Fruit fly (Drosophila melanogaster) whole organism, embryonic: ENCODE data around the gene CG8173.
A peak's percentile ranks its signal among the peaks of the same experiment; 100 is the strongest.

ENCODE experiments used
- ATbp ChIP-seq: fragments of 200-800 bp; sonication (Bioruptor generic); optimal IDR thresholded peaks from 2 replicates; lab custom pipeline; 2017; ENCODE audit warnings: missing biosample characterization, mild to moderate bottlenecking, missing genetic modification characterization, missing genetic modification reagents
- CG10267 ChIP-seq: fragments of 200-800 bp; sonication (Bioruptor generic); optimal IDR thresholded peaks from 2 replicates; lab custom pipeline; 2018; ENCODE audit warnings: missing biosample characterization, mild to moderate bottlenecking, missing genetic modification characterization, moderate library complexity
- CG11696 ChIP-seq: fragments of 200-800 bp; sonication (Bioruptor generic); IDR thresholded peaks from 2 replicates; pipeline ENCODE4 v1.3.6; 2022; ENCODE audit warnings: missing biosample characterization, missing genetic modification characterization
- CG11723 ChIP-seq: fragments of 200-800 bp; sonication (Bioruptor generic); optimal IDR thresholded peaks from 2 replicates; lab custom pipeline; 2017; ENCODE audit warnings: missing biosample characterization, mild to moderate bottlenecking, missing genetic modification characterization
- CG1233 ChIP-seq: fragments of 200-800 bp; sonication (Bioruptor generic); optimal IDR thresholded peaks from 4 replicates; lab custom pipeline; 2018; ENCODE audit warnings: missing biosample characterization, mild to moderate bottlenecking, missing genetic modification characterization
- CG12391 ChIP-seq: fragments of 200-800 bp; sonication (Bioruptor generic); optimal IDR thresholded peaks from 3 replicates; lab custom pipeline; 2018; ENCODE audit warnings: missing biosample characterization, mild to moderate bottlenecking, missing genetic modification characterization, moderate library complexity
- CG12942 ChIP-seq: fragments of 200-800 bp; sonication (Bioruptor generic); optimal IDR thresholded peaks from 3 replicates; lab custom pipeline; 2016; ENCODE audit warnings: missing biosample characterization, missing genetic modification characterization
- CG13296 ChIP-seq: fragments of 200-800 bp; sonication (Bioruptor generic); optimal IDR thresholded peaks from 3 replicates; lab custom pipeline; 2018; ENCODE audit warnings: missing biosample characterization, mild to moderate bottlenecking, missing genetic modification characterization
- CG14050 ChIP-seq: fragments of 200-800 bp; sonication (Bioruptor generic); IDR thresholded peaks from 3 replicates; pipeline ENCODE4 v1.3.6; 2022; ENCODE audit warnings: missing biosample characterization, missing genetic modification characterization
- CG14441 ChIP-seq: fragments of 200-800 bp; sonication (Bioruptor generic); IDR thresholded peaks from 2 replicates; pipeline ENCODE4 v1.3.6; 2022; ENCODE audit warnings: missing biosample characterization, missing genetic modification characterization
- CG15479 ChIP-seq: fragments of 200-800 bp; sonication (Bioruptor generic); optimal IDR thresholded peaks from 3 replicates; lab custom pipeline; 2019; ENCODE audit warnings: missing biosample characterization, mild to moderate bottlenecking, missing genetic modification characterization, moderate library complexity
- CG15601 ChIP-seq: fragments of 200-800 bp; sonication (Bioruptor generic); optimal IDR thresholded peaks from 3 replicates; lab custom pipeline; 2019; ENCODE audit warnings: missing biosample characterization, mild to moderate bottlenecking, missing genetic modification characterization, moderate library complexity
- CG15696 ChIP-seq: fragments of 200-800 bp; sonication (Bioruptor generic); optimal IDR thresholded peaks from 2 replicates; lab custom pipeline; 2019; ENCODE audit warnings: missing biosample characterization, mild to moderate bottlenecking, missing genetic modification characterization, moderate library complexity
- CG2120 ChIP-seq: fragments of 200-800 bp; sonication (Bioruptor generic); optimal IDR thresholded peaks from 3 replicates; lab custom pipeline; 2016; ENCODE audit warnings: missing biosample characterization, missing genetic modification characterization
- CG2129 ChIP-seq: fragments of 200-800 bp; sonication (Bioruptor generic); IDR thresholded peaks from 2 replicates; pipeline ENCODE4 v1.3.6; 2022; ENCODE audit warnings: missing biosample characterization, missing genetic modification characterization; ENCODE audit not compliant: partially characterized antibody
- CG32767 ChIP-seq: fragments of 200-800 bp; sonication (Bioruptor generic); IDR thresholded peaks from 2 replicates; pipeline ENCODE4 v1.3.6; 2022; ENCODE audit warnings: missing biosample characterization, missing genetic modification characterization
- CG32772 ChIP-seq: fragments of 200-800 bp; sonication (Bioruptor generic); IDR thresholded peaks from 2 replicates; pipeline ENCODE4 v1.3.6; 2022; ENCODE audit warnings: missing biosample characterization, missing genetic modification characterization
- CG4854 ChIP-seq: fragments of 200-800 bp; sonication (Bioruptor generic); optimal IDR thresholded peaks from 2 replicates; lab custom pipeline; 2016; ENCODE audit warnings: missing biosample characterization, missing genetic modification characterization, inconsistent platforms
- CG5245 ChIP-seq: fragments of 200-800 bp; sonication (Bioruptor generic); optimal IDR thresholded peaks from 3 replicates; lab custom pipeline; 2016; ENCODE audit warnings: missing biosample characterization, missing genetic modification characterization
- CG5953 ChIP-seq: fragments of 200-800 bp; sonication (Bioruptor generic); IDR thresholded peaks from 2 replicates; pipeline ENCODE4 v1.3.6; 2022; ENCODE audit warnings: missing biosample characterization, missing genetic modification characterization
- CG6272 ChIP-seq: fragments of 200-800 bp; sonication (Bioruptor generic); IDR thresholded peaks from 2 replicates; pipeline ENCODE4 v1.3.6; 2022; ENCODE audit warnings: missing biosample characterization, missing genetic modification characterization
- CG7745 ChIP-seq: fragments of 200-800 bp; sonication (Bioruptor generic); optimal IDR thresholded peaks from 2 replicates; lab custom pipeline; 2018; ENCODE audit warnings: missing biosample characterization, mild to moderate bottlenecking, missing genetic modification characterization, moderate library complexity
- CG9727 ChIP-seq: fragments of 200-800 bp; sonication (Bioruptor generic); optimal IDR thresholded peaks from 3 replicates; lab custom pipeline; 2017; ENCODE audit warnings: missing biosample characterization, mild to moderate bottlenecking, missing genetic modification characterization
- CG9817 ChIP-seq: fragments of 200-800 bp; sonication (Bioruptor generic); optimal IDR thresholded peaks from 2 replicates; lab custom pipeline; 2018; ENCODE audit warnings: missing biosample characterization, mild to moderate bottlenecking, missing genetic modification characterization, moderate library complexity
- CG9876 ChIP-seq: fragments of 200-800 bp; sonication (Bioruptor generic); optimal IDR thresholded peaks from 2 replicates; lab custom pipeline; 2016; ENCODE audit warnings: missing biosample characterization, missing genetic modification characterization
- CHES-1-like ChIP-seq: fragments of 200-800 bp; sonication (Bioruptor generic); optimal IDR thresholded peaks from 2 replicates; lab custom pipeline; 2016; ENCODE audit warnings: missing biosample characterization, missing genetic modification characterization
- Dfd ChIP-seq, 2 experiments: fragments of >200 bp; optimal IDR thresholded peaks; 2 replicates each; lab custom pipeline; 2017; ENCODE audit warnings: missing biosample characterization in 2 of 2, missing genetic modification characterization in 2 of 2
- Elba2 ChIP-seq: fragments of 200-800 bp; sonication (Bioruptor generic); optimal IDR thresholded peaks from 3 replicates; lab custom pipeline; 2016; ENCODE audit warnings: missing biosample characterization, missing genetic modification characterization
- H15 ChIP-seq: fragments of 200-800 bp; sonication (Bioruptor generic); IDR thresholded peaks from 3 replicates; pipeline ENCODE4 v1.3.6; 2022; ENCODE audit warnings: missing biosample characterization, missing genetic modification characterization
- Hr51 ChIP-seq, 2 experiments: fragments of 200-800 bp; sonication (Bioruptor generic); optimal IDR thresholded peaks; 2 replicates in 1 of 2; 3 replicates in 1 of 2; lab custom pipeline; 2016 to 2018; ENCODE audit warnings: missing biosample characterization in 2 of 2, missing genetic modification characterization in 2 of 2, mild to moderate bottlenecking in 1 of 2, moderate library complexity in 1 of 2
- Hsf ChIP-seq: fragments of 200-800 bp; sonication (Bioruptor generic); optimal IDR thresholded peaks from 3 replicates; lab custom pipeline; 2016; ENCODE audit warnings: missing biosample characterization, missing genetic modification characterization
- Max ChIP-seq: fragments of 200-800 bp; sonication (Bioruptor generic); optimal IDR thresholded peaks from 2 replicates; lab custom pipeline; 2016; ENCODE audit warnings: missing biosample characterization, mild to moderate bottlenecking, missing genetic modification characterization
- Meics ChIP-seq: fragments of 200-800 bp; sonication (Bioruptor generic); optimal IDR thresholded peaks from 2 replicates; lab custom pipeline; 2017; ENCODE audit warnings: missing biosample characterization, mild to moderate bottlenecking, missing genetic modification characterization
- Oaz ChIP-seq: fragments of 200-800 bp; sonication (Bioruptor generic); IDR thresholded peaks from 2 replicates; pipeline ENCODE4 v1.3.6; 2022; ENCODE audit warnings: missing biosample characterization, missing genetic modification characterization
- Spps ChIP-seq: fragments of 200-800 bp; sonication (Bioruptor generic); optimal IDR thresholded peaks from 2 replicates; lab custom pipeline; 2018; ENCODE audit warnings: missing biosample characterization, mild to moderate bottlenecking, missing genetic modification characterization
- al ChIP-seq: fragments of 200-800 bp; sonication (Bioruptor generic); IDR thresholded peaks from 2 replicates; pipeline ENCODE4 v1.3.6; 2022; ENCODE audit warnings: missing biosample characterization, missing genetic modification characterization
- aop ChIP-seq: fragments of 200-800 bp; sonication (Bioruptor generic); IDR thresholded peaks from 2 replicates; pipeline ENCODE4 v1.3.6; 2022; ENCODE audit warnings: missing biosample characterization, missing genetic modification characterization
- chinmo ChIP-seq: fragments of 200-800 bp; sonication (Bioruptor generic); IDR thresholded peaks from 4 replicates; pipeline ENCODE4 v1.3.6; 2022; ENCODE audit warnings: missing biosample characterization, missing genetic modification characterization; ENCODE audit not compliant: partially characterized antibody
- danr ChIP-seq: fragments of 200-800 bp; sonication (Bioruptor generic); IDR thresholded peaks from 2 replicates; pipeline ENCODE4 v1.3.6; 2022; ENCODE audit warnings: missing biosample characterization, missing genetic modification characterization
- ewg ChIP-seq: fragments of 200-800 bp; sonication (Bioruptor generic); optimal IDR thresholded peaks from 3 replicates; lab custom pipeline; 2017; ENCODE audit warnings: mild to moderate bottlenecking, missing biosample characterization, missing genetic modification reagents, missing genetic modification characterization
- gem ChIP-seq: fragments of 200-800 bp; sonication (Bioruptor generic); optimal IDR thresholded peaks from 2 replicates; lab custom pipeline; 2019; ENCODE audit warnings: missing biosample characterization, mild to moderate bottlenecking, missing genetic modification characterization, moderate library complexity
- hbn ChIP-seq: fragments of 200-800 bp; sonication (Bioruptor generic); IDR thresholded peaks from 2 replicates; pipeline ENCODE4 v1.3.6; 2022; ENCODE audit warnings: missing biosample characterization, missing genetic modification characterization; ENCODE audit not compliant: partially characterized antibody
- inv ChIP-seq: fragments of 200-800 bp; sonication (Bioruptor generic); IDR thresholded peaks from 2 replicates; pipeline ENCODE4 v1.3.6; 2022; ENCODE audit warnings: missing biosample characterization, missing genetic modification characterization; ENCODE audit not compliant: partially characterized antibody
- jumu ChIP-seq: fragments of 200-800 bp; sonication (Bioruptor generic); optimal IDR thresholded peaks from 3 replicates; lab custom pipeline; 2016; ENCODE audit warnings: missing biosample characterization, missing genetic modification characterization
- nmo ChIP-seq: fragments of 200-800 bp; sonication (Bioruptor generic); optimal IDR thresholded peaks from 2 replicates; lab custom pipeline; 2018; ENCODE audit warnings: missing biosample characterization, mild to moderate bottlenecking, missing genetic modification characterization, moderate library complexity
- pnt ChIP-seq: fragments of 200-800 bp; sonication (Bioruptor generic); optimal IDR thresholded peaks from 3 replicates; lab custom pipeline; 2016; ENCODE audit warnings: missing biosample characterization, missing genetic modification characterization
- ranshi ChIP-seq: fragments of 200-800 bp; sonication (Bioruptor generic); IDR thresholded peaks from 2 replicates; pipeline ENCODE4 v1.3.6; 2022; ENCODE audit warnings: missing biosample characterization, missing genetic modification characterization
- run ChIP-seq: fragments of 200-800 bp; sonication (Bioruptor generic); optimal IDR thresholded peaks from 3 replicates; lab custom pipeline; 2018; ENCODE audit warnings: missing biosample characterization, mild to moderate bottlenecking, missing genetic modification characterization
- stc ChIP-seq: fragments of 200-800 bp; sonication (Bioruptor generic); IDR thresholded peaks from 2 replicates; pipeline ENCODE4 v1.3.6; 2022; ENCODE audit warnings: missing biosample characterization, missing genetic modification characterization
- sug ChIP-seq: fragments of 200-800 bp; optimal IDR thresholded peaks from 2 replicates; lab custom pipeline; 2019; ENCODE audit warnings: missing biosample characterization, mild to moderate bottlenecking, missing genetic modification characterization, moderate library complexity
- zf30C ChIP-seq: fragments of 200-800 bp; sonication (Bioruptor generic); optimal IDR thresholded peaks from 3 replicates; lab custom pipeline; 2018; ENCODE audit warnings: missing biosample characterization, mild to moderate bottlenecking, missing genetic modification characterization

Gene CG8173

dm6 chrX:17713740-17714135 is 4.3 kb upstream of the CG8173 start (continued):
- TF ChIP-seq jumu (peak; percentile 71), CG5953 (GFP tag; lab: Robert Waterston, UW) (peak; percentile 56; the same call in 1 of the 2 replicates), CG4854 (GFP tag; lab: Kevin White, UChicago) (peak; percentile 16), CG13296 (GFP tag; lab: Kevin White, UChicago) (peak; percentile 54), CHES-1-like (GFP tag; lab: Kevin White, UChicago) (peak; percentile 58), Dfd (GFP tag; optimal IDR thresholded peaks at IDR 0.05; lab: Kevin White, UChicago) (no peak), sug (tag; lab: Kevin White, UChicago) (peak; percentile 19), CG32767 (no peak; the same call in 1 of the 2 replicates), CG1233 (GFP tag; lab: Kevin White, UChicago) (peak; percentile 52), stc (peak; percentile 61), ranshi (GFP tag; lab: Robert Waterston, UW) (peak; percentile 83), CG9876 (GFP tag; lab: Kevin White, UChicago) (peak; percentile 58), CG12391 (tag; lab: Kevin White, UChicago) (peak; percentile 42), hbn (GFP tag; lab: Robert Waterston, UW) (no peak), CG5245 (peak; percentile 78), H15 (peak; percentile 82), aop (peak; percentile 54), zf30C (GFP tag; lab: Kevin White, UChicago) (no peak), CG2120 (GFP tag; lab: Kevin White, UChicago) (peak; percentile 69), Elba2 (GFP tag; lab: Kevin White, UChicago) (no peak), Max (GFP tag; lab: Kevin White, UChicago) (peak; percentile 25), CG6272 (GFP tag; lab: Robert Waterston, UW) (peak; percentile 78), gem (tag; lab: Kevin White, UChicago) (peak; percentile 59), CG9727 (GFP tag; lab: Kevin White, UChicago) (peak; percentile 18), CG2129 (GFP tag; lab: Robert Waterston, UW) (no peak), CG32772 (GFP tag; lab: Robert Waterston, UW) (peak; percentile 79), CG12942 (GFP tag; lab: Kevin White, UChicago) (peak; percentile 46), danr (GFP tag; lab: Robert Waterston, UW) (peak; percentile 32), CG11696 (GFP tag; lab: Robert Waterston, UW) (peak; percentile 61), CG7745 (no peak), chinmo (GFP tag; lab: Robert Waterston, UW) (no peak), inv (GFP tag; lab: Robert Waterston, UW) (no peak), CG15601 (tag; lab: Kevin White, UChicago) (peak; percentile 7), CG15479 (GFP tag; lab: Kevin White, UChicago) (no peak), CG14441 (peak; percentile 85), CG9817 (tag; lab: Kevin White, UChicago) (peak; percentile 74), Spps (tag; lab: Kevin White, UChicago) (peak; percentile 59), CG15696 (tag; lab: Kevin White, UChicago) (no peak), Hsf (GFP tag; lab: Kevin White, UChicago) (peak; percentile 65), al (GFP tag; lab: Robert Waterston, UW) (peak; percentile 67), CG10267 (tag; lab: Kevin White, UChicago) (peak; percentile 55), Hr51 (GFP tag; optimal IDR thresholded peaks at IDR 0.05; lab: Kevin White, UChicago) (peak in 1 of 2 experiments; percentile 29), ewg (GFP tag; lab: Kevin White, UChicago) (peak; percentile 34), CG11723 (peak; percentile 48), Oaz (GFP tag; lab: Robert Waterston, UW) (peak; percentile 64), run (peak; percentile 22), nmo (GFP tag; lab: Kevin White, UChicago) (peak; percentile 43), ATbp (GFP tag; lab: Kevin White, UChicago) (peak; percentile 52), pnt (GFP tag; lab: Kevin White, UChicago) (peak; percentile 80), CG14050 (GFP tag; lab: Robert Waterston, UW) (peak; percentile 69), Meics (GFP tag; lab: Kevin White, UChicago) (peak; percentile 28)
